Worm (Caenorhabditis elegans) whole organism, dauer: Measurements from ENCODE around the gene T08D10.4.
"Not testable (repeated sequence)": the region's sequence is repeated elsewhere in the genome, so short reads cannot be mapped to it uniquely, and the experiment has no call there.

Source experiments
- unc-62 ChIP-seq: sonication (generic microtip); optimal IDR thresholded peaks from 2 replicates; lab custom pipeline; 2017; ENCODE audit warnings: missing biosample characterization, missing genetic modification reagents, missing genetic modification characterization

Gene T08D10.4

ce11 chrX:11967034-11967433 lies 13.9 kb upstream of the T08D10.4 start:
- TF ChIP-seq unc-62 (GFP tag; lab: Kevin White, UChicago), result no peak

ce11 chrX:11965663-11966304 lies 12.7 kb upstream of the T08D10.4 start, which contains the start of gene sams-1:
Gene sams-1 (plus strand): TSS chrX:11965962.
- no peak for TF ChIP-seq unc-62 (GFP tag; lab: Kevin White, UChicago)

- TF ChIP-seq unc-62 (GFP tag; lab: Kevin White, UChicago), result no peak
Observed at ce11 chrX:11965163-11965562, 12.0 kb upstream of the T08D10.4 start.

- no peak for TF ChIP-seq unc-62 (GFP tag; lab: Kevin White, UChicago)
Observed at ce11 chrX:11964555-11964954, 11.4 kb upstream of the T08D10.4 start.

ce11 chrX:11963659-11964058 lies 10.5 kb upstream of the T08D10.4 start:
- no peak for TF ChIP-seq unc-62 (GFP tag; lab: Kevin White, UChicago)

ce11 chrX:11962050-11962788 lies 9.1 kb upstream of the T08D10.4 start:
- TF ChIP-seq unc-62 (GFP tag; lab: Kevin White, UChicago), result no peak

- TF ChIP-seq unc-62 (GFP tag; lab: Kevin White, UChicago), result not testable (repeated sequence)
Observed at ce11 chrX:11961103-11961502, 8.0 kb upstream of the T08D10.4 start, which contains the start of gene C49F5.13. Gene C49F5.13 (plus strand): TSS chrX:11961403.

- no peak for TF ChIP-seq unc-62 (GFP tag; lab: Kevin White, UChicago)
Observed at ce11 chrX:11959838-11960237, 6.7 kb upstream of the T08D10.4 start, which contains the start of gene C49F5.8. Gene C49F5.8 (plus strand): TSS chrX:11960138.

ce11 chrX:11957246-11957645 lies 4.1 kb upstream of the T08D10.4 start, which contains the start of gene T08D10.5:
Gene T08D10.5 (plus strand): TSS chrX:11957546.
- no peak for TF ChIP-seq unc-62 (GFP tag; lab: Kevin White, UChicago)

ce11 chrX:11955125-11955524 lies 2.0 kb upstream of the T08D10.4 start, which contains the start of gene T08D10.3:
Gene T08D10.3 (plus strand): TSS chrX:11955425.
- TF ChIP-seq unc-62 (GFP tag; lab: Kevin White, UChicago), result no peak

ce11 chrX:11952129-11952528 lies 1.0 kb downstream of the T08D10.4 start:
- no peak for TF ChIP-seq unc-62 (GFP tag; lab: Kevin White, UChicago)

ce11 chrX:11948184-11948894 lies 4.8 kb downstream of the T08D10.4 start, which contains the start of gene lsd-1:
Gene lsd-1 (plus strand): TSS chrX:11948844.
- no peak for TF ChIP-seq unc-62 (GFP tag; lab: Kevin White, UChicago)

ce11 chrX:11946788-11947463 lies 6.2 kb downstream of the T08D10.4 start, which contains the start of gene nfya-1:
Gene nfya-1 (minus strand): TSS chrX:11946838.
- TF ChIP-seq unc-62 (GFP tag; lab: Kevin White, UChicago), result no peak

- no peak for TF ChIP-seq unc-62 (GFP tag; lab: Kevin White, UChicago)
Observed at ce11 chrX:11941951-11942350, 11.2 kb downstream of the T08D10.4 start, which contains the start of gene F55G7.3. Gene F55G7.3 (minus strand): TSS chrX:11942051.

ce11 chrX:11938826-11939225 lies 14.3 kb downstream of the T08D10.4 start, which contains the start of gene F55G7.5:
Gene F55G7.5 (minus strand): TSS chrX:11938926.
- TF ChIP-seq unc-62 (GFP tag; lab: Kevin White, UChicago), result no peak
